Worm (Caenorhabditis elegans): Measurements from ENCODE around the gene txdc-17.

txdc-17 gene

DNA sequence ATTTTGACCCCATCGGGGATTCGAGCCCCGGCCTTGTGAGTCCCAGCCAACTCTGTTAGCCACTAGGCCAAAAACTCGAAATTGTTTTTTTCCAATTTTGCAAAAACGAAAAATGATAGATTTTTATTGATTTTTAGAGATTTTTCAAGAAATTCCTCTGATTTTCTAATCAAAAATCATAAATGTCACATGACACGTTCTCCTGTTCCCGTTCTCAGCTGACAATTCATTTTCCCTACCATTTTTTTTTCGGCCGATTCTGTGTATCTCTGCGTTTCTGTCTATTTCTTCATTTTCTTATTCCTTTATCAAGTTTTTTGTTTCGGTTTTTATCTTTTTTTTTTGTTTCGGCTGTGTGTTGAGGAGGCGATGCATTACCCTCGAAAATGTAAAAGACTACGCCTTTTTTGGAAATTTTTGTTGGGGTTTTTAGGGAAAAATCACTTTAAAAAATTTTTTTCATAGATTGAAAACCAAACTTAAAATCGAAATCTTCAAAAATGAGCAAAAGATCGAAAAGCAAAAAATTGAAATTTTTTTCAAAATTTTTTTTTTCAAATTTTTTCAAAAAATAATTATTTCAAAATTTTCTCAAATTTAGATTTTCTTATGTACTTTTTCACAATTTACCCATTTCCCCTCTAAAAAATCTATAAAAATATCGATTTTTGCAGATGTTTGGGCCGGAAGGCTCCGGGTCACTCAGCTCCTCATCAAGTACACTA, 39.8 kb downstream of the txdc-17 start, which contains the start of gene klf-1:
Gene klf-1, plus strand, starts transcription at position 675 of the 725 bp plus-strand sequence.
- TF ChIP-seq ahr-1 (tag; optimal IDR thresholded peaks at IDR 0.05) = no peak
- TF ChIP-seq pqm-1 (tag; optimal IDR thresholded peaks at IDR 0.05) = no peak
- TF ChIP-seq fax-1 (tag; optimal IDR thresholded peaks at IDR 0.05) = no peak
- TF ChIP-seq ceh-6 (GFP tag; optimal IDR thresholded peaks at IDR 0.05) = no peak
- TF ChIP-seq hlh-30 (tag; optimal IDR thresholded peaks at IDR 0.05; ENCODE audit: insufficient read depth) = no peak
- no peak for TF ChIP-seq ceh-2 (tag; optimal IDR thresholded peaks at IDR 0.05)
- TF ChIP-seq nhr-11 (tag; optimal IDR thresholded peaks at IDR 0.05) = no peak
- no peak for TF ChIP-seq tbx-2 (tag; optimal IDR thresholded peaks at IDR 0.05)
- TF ChIP-seq elt-2 (tag; optimal IDR thresholded peaks at IDR 0.05) = no peak
- TF ChIP-seq fkh-10 (GFP tag; optimal IDR thresholded peaks at IDR 0.05) = no peak
- no peak for TF ChIP-seq tbx-7 (tag; optimal IDR thresholded peaks at IDR 0.05)
- TF ChIP-seq zip-5 (tag; optimal IDR thresholded peaks at IDR 0.05) = no peak
- no peak for TF ChIP-seq C08G9.2 (tag; optimal IDR thresholded peaks at IDR 0.05)
- no peak for TF ChIP-seq ttx-3 (tag; optimal IDR thresholded peaks at IDR 0.05)
- TF ChIP-seq mec-3 (tag; optimal IDR thresholded peaks at IDR 0.05; ENCODE audit: borderline replicate concordance) = no peak
- no peak for TF ChIP-seq nhr-232 (tag; optimal IDR thresholded peaks at IDR 0.05)
- no peak for TF ChIP-seq eyg-1 (tag; optimal IDR thresholded peaks at IDR 0.05)

DNA sequence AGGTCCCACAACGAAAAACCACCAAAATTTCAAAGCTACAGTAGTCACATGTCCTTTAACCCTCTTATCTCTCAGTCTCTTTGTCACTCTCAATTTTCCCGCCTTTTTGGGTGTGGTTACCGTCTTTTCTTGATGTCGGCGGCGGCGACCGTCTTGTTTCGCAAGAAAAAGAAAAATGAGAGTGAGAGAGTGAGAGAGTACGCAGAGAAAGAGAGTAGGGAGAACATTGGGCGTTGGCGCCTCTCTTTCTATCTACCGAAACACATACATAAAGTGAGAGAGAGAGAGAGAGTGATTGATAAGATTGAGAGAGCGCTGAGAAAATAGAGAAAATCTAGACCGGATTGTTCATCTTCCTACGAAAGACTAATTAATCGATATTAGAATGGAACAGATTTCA, 41.5 kb downstream of the txdc-17 start:
- TF ChIP-seq pqm-1 (tag; optimal IDR thresholded peaks at IDR 0.05) = peak; percentile 52
- TF ChIP-seq pros-1 (tag; optimal IDR thresholded peaks at IDR 0.05) = no peak
- TF ChIP-seq elt-2 (tag; optimal IDR thresholded peaks at IDR 0.05) = peak; percentile 24

DNA sequence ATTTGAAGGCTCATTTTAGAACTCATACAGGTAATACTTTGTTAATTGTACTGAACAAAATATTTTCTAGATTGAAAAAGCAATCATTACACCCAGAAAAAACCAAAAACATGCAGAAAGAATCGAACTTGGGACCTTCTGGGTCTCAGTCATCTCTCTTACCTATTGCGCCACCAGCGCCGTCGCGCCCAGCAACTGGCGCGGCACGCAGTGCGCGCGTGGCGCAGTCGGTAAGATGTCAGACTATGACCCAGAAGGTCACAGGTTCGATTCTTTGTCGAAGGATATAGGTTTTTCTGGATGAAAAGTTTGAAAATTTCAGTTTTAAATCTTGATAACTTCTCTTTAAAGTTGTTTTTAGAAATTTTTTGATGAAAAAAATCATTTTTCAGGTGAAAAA, 45.2 kb downstream of the txdc-17 start:
- no peak for TF ChIP-seq sdc-2 (tag; optimal IDR thresholded peaks at IDR 0.05)
- no peak for TF ChIP-seq ceh-18 (tag; optimal IDR thresholded peaks at IDR 0.05)
- no peak for TF ChIP-seq ceh-14 (tag; optimal IDR thresholded peaks at IDR 0.05)
- no peak for TF ChIP-seq ref-2 (tag; optimal IDR thresholded peaks at IDR 0.05)
- TF ChIP-seq ceh-34 (tag; optimal IDR thresholded peaks at IDR 0.05) = no peak
- TF ChIP-seq K02D7.2 (tag; optimal IDR thresholded peaks at IDR 0.05) = no peak
- TF ChIP-seq hlh-15 (tag; optimal IDR thresholded peaks at IDR 0.05) = no peak
- no peak for TF ChIP-seq fkh-10 (GFP tag; optimal IDR thresholded peaks at IDR 0.05)
- TF ChIP-seq unc-55 (GFP tag; optimal IDR thresholded peaks at IDR 0.05) = no peak
- TF ChIP-seq madf-2 (tag; optimal IDR thresholded peaks at IDR 0.05) = no peak

DNA sequence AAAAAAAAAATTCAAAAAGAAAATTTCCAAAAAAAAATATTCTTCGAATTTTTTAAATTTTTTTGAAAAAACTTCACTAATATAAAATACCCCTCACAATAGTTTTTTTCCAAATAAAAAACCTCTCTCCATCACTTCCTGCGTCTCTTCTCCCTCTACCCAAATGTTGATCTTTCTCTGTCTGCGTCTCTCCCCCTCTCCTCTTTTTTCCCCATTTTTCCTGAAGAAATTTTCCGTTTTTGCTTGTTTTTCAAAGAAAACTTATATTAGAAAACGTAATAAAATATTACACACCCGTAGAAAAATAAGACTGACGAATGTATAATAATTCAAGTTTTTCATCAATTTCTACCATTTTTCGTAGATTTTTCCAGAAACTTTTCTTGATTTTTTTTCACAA, 46.7 kb downstream of the txdc-17 start:
- no peak for TF ChIP-seq eyg-1 (tag; optimal IDR thresholded peaks at IDR 0.05)
- TF ChIP-seq K09A11.1 (tag; optimal IDR thresholded peaks at IDR 0.05; ENCODE audit: insufficient read depth) = no peak
- no peak for TF ChIP-seq ama-1 (optimal IDR thresholded peaks at IDR 0.05)
- TF ChIP-seq nhr-11 (tag; optimal IDR thresholded peaks at IDR 0.05) = no peak
- TF ChIP-seq nfya-1 (tag; optimal IDR thresholded peaks at IDR 0.05) = no peak
- no peak for TF ChIP-seq dmd-4 (tag; optimal IDR thresholded peaks at IDR 0.05; ENCODE audit: borderline replicate concordance)
- TF ChIP-seq ceh-6 (GFP tag; optimal IDR thresholded peaks at IDR 0.05) = no peak
- TF ChIP-seq ceh-45 (GFP tag; IDR thresholded peaks at IDR 0.05) = no peak
- no peak for TF ChIP-seq ceh-34 (tag; optimal IDR thresholded peaks at IDR 0.05)
- no peak for TF ChIP-seq syd-9 (tag; optimal IDR thresholded peaks at IDR 0.05)
- TF ChIP-seq ztf-16 (tag; optimal IDR thresholded peaks at IDR 0.05) = no peak
- no peak for TF ChIP-seq F13H6.1 (tag; optimal IDR thresholded peaks at IDR 0.05)
- no peak for TF ChIP-seq lin-11 (tag; optimal IDR thresholded peaks at IDR 0.05)
- no peak for TF ChIP-seq gmeb-2 (tag; optimal IDR thresholded peaks at IDR 0.05)
